Fruit fly (Drosophila melanogaster) S2 (cell line): Measurements from ENCODE around the gene anox.

ENCODE experiments used
- CG8478 ChIP-seq: fragments of >200 bp; optimal IDR thresholded peaks from 2 replicates; lab custom pipeline; 2018
- CTCF ChIP-seq, 2 experiments: fragments of >200 bp; optimal IDR thresholded peaks; 2 replicates each; lab custom pipeline; 2018

DNA sequence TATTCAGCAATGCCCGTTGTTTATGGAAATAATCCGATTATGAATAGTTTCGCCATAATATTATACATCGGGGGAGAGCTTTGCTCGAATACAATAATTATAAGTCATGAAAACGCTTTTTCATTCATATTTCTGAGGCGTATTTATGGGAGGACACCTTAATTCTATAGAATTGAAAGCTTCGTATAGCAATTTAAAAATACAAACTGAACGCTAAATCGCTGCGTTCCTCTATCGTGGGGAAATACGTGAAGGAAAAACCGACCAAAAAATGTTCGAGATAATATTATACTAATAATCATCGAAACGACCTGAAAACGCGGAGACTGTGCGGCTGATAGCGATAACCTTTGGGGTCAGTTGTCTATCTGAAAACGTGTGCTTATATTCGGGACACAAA, 42.6 kb downstream of the anox start:
- TF ChIP-seq CTCF (optimal IDR thresholded peaks at IDR 0.05; lab: Kevin White, UChicago) (no peak), CG8478 (lab: Kevin White, UChicago) (no peak)
